Worm (Caenorhabditis elegans) whole organism, early embryonic: ENCODE data around the gene R102.6.

Source experiments
- aly-1 ChIP-seq: sonication (generic microtip); optimal IDR thresholded peaks from 2 replicates; lab custom pipeline; 2016; ENCODE audit warnings: missing genetic modification characterization, missing compliant biosample characterization
- ama-1 ChIP-seq: fragments of 150-350 bp; optimal IDR thresholded peaks from 2 replicates; lab custom pipeline; 2014
- ceh-13 ChIP-seq: fragments of 200-800 bp; sonication (Bioruptor generic); optimal IDR thresholded peaks from 2 replicates; lab custom pipeline; 2018; ENCODE audit warnings: mild to moderate bottlenecking, missing genetic modification characterization, missing compliant biosample characterization
- ets-7 ChIP-seq: sonication (generic microtip); optimal IDR thresholded peaks from 2 replicates; lab custom pipeline; 2016; ENCODE audit warnings: missing genotype, missing genetic modification characterization, missing compliant biosample characterization
- flt-1 ChIP-seq: fragments of 200-800 bp; sonication (Bioruptor generic); IDR thresholded peaks from 2 replicates; pipeline ENCODE4 v1.3.6; 2022; ENCODE audit warnings: missing genetic modification characterization, missing compliant biosample characterization
- pes-1 ChIP-seq: fragments of 200-800 bp; sonication (Bioruptor generic); IDR thresholded peaks from 2 replicates; pipeline ENCODE4 v1.3.6; 2022; ENCODE audit warnings: missing genetic modification reagents, missing genetic modification characterization, missing compliant biosample characterization
- sea-1 ChIP-seq: fragments of 200-800 bp; sonication (Bioruptor generic); conservative IDR thresholded peaks from 2 replicates; pipeline ENCODE4 v1.3.6; 2022; ENCODE audit warnings: missing genetic modification characterization, missing compliant biosample characterization
- tbx-37 ChIP-seq: fragments of 200-800 bp; sonication (Bioruptor generic); conservative IDR thresholded peaks from 2 replicates; pipeline ENCODE4 v1.3.6; 2022; ENCODE audit warnings: missing genetic modification reagents, missing genetic modification characterization, missing compliant biosample characterization
- tra-4 ChIP-seq: sonication (generic microtip); optimal IDR thresholded peaks from 2 replicates; lab custom pipeline; 2017; ENCODE audit warnings: missing genetic modification characterization, missing compliant biosample characterization

DNA sequence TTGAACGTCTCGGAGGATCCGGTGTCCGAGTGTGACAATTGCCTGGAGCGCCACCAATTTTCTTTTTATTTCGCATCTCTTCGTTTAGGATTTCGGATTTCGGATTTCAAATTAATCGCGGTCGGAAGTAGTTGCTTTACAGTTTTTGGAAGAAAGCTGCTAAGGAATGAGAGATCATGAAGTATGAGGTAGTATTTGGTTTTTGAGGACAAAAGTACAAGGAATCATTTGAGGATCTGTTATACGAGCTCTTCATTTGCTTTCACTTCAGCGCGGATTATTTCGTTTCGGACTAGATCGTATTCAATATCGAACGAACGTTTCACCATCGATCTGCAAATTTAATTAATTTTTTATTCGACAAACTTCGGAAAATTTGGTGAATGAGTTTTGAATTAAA lies 6.3 kb downstream of the R102.6 start, which contains the start of gene R102.11:
- TF ChIP-seq pes-1 (GFP tag; lab: Robert Waterston, UW) = no peak
- TF ChIP-seq ceh-13 (GFP tag; lab: Kevin White, UChicago) = no peak
- no peak for TF ChIP-seq tbx-37 (GFP tag; lab: Robert Waterston, UW)
- TF ChIP-seq sea-1 (GFP tag; lab: Robert Waterston, UW) = no peak
- TF ChIP-seq ama-1 (lab: Kevin White, UChicago) = no peak
- no peak for TF ChIP-seq tra-4 (tag; lab: Kevin White, UChicago)
- no peak for TF ChIP-seq flt-1 (GFP tag; lab: Robert Waterston, UW)
- TF ChIP-seq aly-1 (tag; lab: Kevin White, UChicago) = no peak
- no peak for TF ChIP-seq ets-7 (tag; lab: Kevin White, UChicago)
